Fruit fly (Drosophila melanogaster): ENCODE results near the gene Obp69a.

Gene Obp69a

dm6 chr3L:12350307-12350706 is 45.7 kb upstream of the Obp69a start (continued):
- TF ChIP-seq CG14441 (GFP tag; IDR thresholded peaks at IDR 0.05): no peak
- no peak for TF ChIP-seq CG8290 (GFP tag; optimal IDR thresholded peaks at IDR 0.05)
- peak in 1 of 2 experiments; percentile 85 for TF ChIP-seq CG8290 (tag; optimal IDR thresholded peaks at IDR 0.05)
- TF ChIP-seq dysf (GFP tag; IDR thresholded peaks at IDR 0.05): 0 out of 3 replicates have a peak, but pooled peaks have one; percentile 6
- no peak for TF ChIP-seq Trl (optimal IDR thresholded peaks at IDR 0.05)
- peak; percentile 64 for TF ChIP-seq Trl (GFP tag; optimal IDR thresholded peaks at IDR 0.05)
- peak; percentile 25 for TF ChIP-seq Asciz (GFP tag; optimal IDR thresholded peaks at IDR 0.05)
- peak; percentile 55 for TF ChIP-seq Ets65A (GFP tag)
- TF ChIP-seq schlank (tag; optimal IDR thresholded peaks at IDR 0.05): peak; percentile 53
- TF ChIP-seq Sry-β (GFP tag; optimal IDR thresholded peaks at IDR 0.05): no peak
- peak; percentile 28 for TF ChIP-seq jumu (GFP tag; optimal IDR thresholded peaks at IDR 0.05)
- no peak for TF ChIP-seq corto (GFP tag; optimal IDR thresholded peaks at IDR 0.05)
- peak; percentile 33 for TF ChIP-seq CG12104 (GFP tag; optimal IDR thresholded peaks at IDR 0.05)
- TF ChIP-seq CG5180 (GFP tag; optimal IDR thresholded peaks at IDR 0.05): peak; percentile 28
- TF ChIP-seq sna (GFP tag; IDR thresholded peaks at IDR 0.05; ENCODE audit: partially characterized antibody): no peak
- TF ChIP-seq CG34422 (GFP tag; IDR thresholded peaks at IDR 0.05): no peak
- peak; percentile 54 for TF ChIP-seq HHEX (GFP tag; optimal IDR thresholded peaks at IDR 0.05)
- TF ChIP-seq ATbp (GFP tag; optimal IDR thresholded peaks at IDR 0.05): peak; percentile 83
- TF ChIP-seq pho (GFP tag; optimal IDR thresholded peaks at IDR 0.05): peak; percentile 47
- no peak for TF ChIP-seq MBD-R2 (GFP tag; IDR thresholded peaks at IDR 0.05)
- TF ChIP-seq NK7.1 (GFP tag; optimal IDR thresholded peaks at IDR 0.05): peak; percentile 40
- peak; percentile 45 for TF ChIP-seq bcd (GFP tag; optimal IDR thresholded peaks at IDR 0.05)
- peak; percentile 2 for TF ChIP-seq ERR (GFP tag; optimal IDR thresholded peaks at IDR 0.05)
- peak; percentile 19 for TF ChIP-seq odd (GFP tag; optimal IDR thresholded peaks at IDR 0.05)
- peak; percentile 9 for TF ChIP-seq MTF-1 (GFP tag; optimal IDR thresholded peaks at IDR 0.05; ENCODE audit: borderline replicate concordance)
- TF ChIP-seq CG17359 (tag; optimal IDR thresholded peaks at IDR 0.05): no peak
- TF ChIP-seq Sox100B (GFP tag; optimal IDR thresholded peaks at IDR 0.05): peak; percentile 33
- 0 out of 2 replicates have a peak, but pooled peaks have one; percentile 8 for TF ChIP-seq ara (GFP tag; IDR thresholded peaks at IDR 0.05)
- peak; percentile 27 for TF ChIP-seq CG9817 (tag; optimal IDR thresholded peaks at IDR 0.05)
- TF ChIP-seq CG3281 (GFP tag; optimal IDR thresholded peaks at IDR 0.05): peak; percentile 57
- peak; percentile 32 for TF ChIP-seq CG18764 (GFP tag; optimal IDR thresholded peaks at IDR 0.05)
- TF ChIP-seq gem (tag; optimal IDR thresholded peaks at IDR 0.05): peak; percentile 32
- TF ChIP-seq CG3407 (GFP tag; optimal IDR thresholded peaks at IDR 0.05): peak; percentile 5
- TF ChIP-seq wek (GFP tag; optimal IDR thresholded peaks at IDR 0.05): peak; percentile 32
- TF ChIP-seq Fer3 (tag; optimal IDR thresholded peaks at IDR 0.05): peak; percentile 46
- peak; percentile 16 for TF ChIP-seq cwo (GFP tag; optimal IDR thresholded peaks at IDR 0.05)
- peak; percentile 49; the same call in 1 of the 2 replicates for TF ChIP-seq CG11247 (GFP tag; IDR thresholded peaks at IDR 0.05)
- no peak for TF ChIP-seq CG1792 (GFP tag; optimal IDR thresholded peaks at IDR 0.05)
- TF ChIP-seq HmgZ (tag; optimal IDR thresholded peaks at IDR 0.05): peak; percentile 19
- TF ChIP-seq CG7556 (GFP tag; optimal IDR thresholded peaks at IDR 0.05): peak; percentile 16
- no peak for TF ChIP-seq tgo (GFP tag; IDR thresholded peaks at IDR 0.05)
- peak; percentile 57 for TF ChIP-seq CG2875 (GFP tag; optimal IDR thresholded peaks at IDR 0.05)
- peak; percentile 79 for TF ChIP-seq Hmr (GFP tag; optimal IDR thresholded peaks at IDR 0.05)
- TF ChIP-seq CG32767 (GFP tag; IDR thresholded peaks at IDR 0.05): no peak
- peak; percentile 68 for TF ChIP-seq CG18599 (GFP tag; optimal IDR thresholded peaks at IDR 0.05)
- no peak for TF ChIP-seq sqz (GFP tag; optimal IDR thresholded peaks at IDR 0.05)
- peak; percentile 14 for TF ChIP-seq CG12659 (GFP tag; optimal IDR thresholded peaks at IDR 0.05)
- TF ChIP-seq sens (GFP tag): peak; percentile 72
- TF ChIP-seq CG6654 (GFP tag; optimal IDR thresholded peaks at IDR 0.05): no peak
- peak; percentile 34 for TF ChIP-seq crc (GFP tag; optimal IDR thresholded peaks at IDR 0.05)
- TF ChIP-seq ci (GFP tag; IDR thresholded peaks at IDR 0.05): 0 out of 3 replicates have a peak, but pooled peaks have one; percentile 46
